Worm (Caenorhabditis elegans): ENCODE data around the gene ech-1.1.

- no peak for TF ChIP-seq lin-38 (GFP tag; IDR thresholded peaks at IDR 0.05)
- TF ChIP-seq unc-130 (GFP tag; optimal IDR thresholded peaks at IDR 0.05) = no peak
- no peak for TF ChIP-seq aly-2 (tag; optimal IDR thresholded peaks at IDR 0.05)
- no peak for TF ChIP-seq nhr-42 (GFP tag; IDR thresholded peaks at IDR 0.05)
- no peak for TF ChIP-seq F37D6.2 (tag; optimal IDR thresholded peaks at IDR 0.05)
Observed at ce11 chrV:15367770-15368169, 6.5 kb upstream of the ech-1.1 start.

Measured in whole organism, L4 larva.